Fruit fly (Drosophila melanogaster) Kc167 (cell line): ENCODE results near the gene CG33095.

Experiments used
- h ChIP-seq: fragments of >200 bp; optimal IDR thresholded peaks from 3 replicates; lab custom pipeline; 2018; ENCODE audit warnings: missing external identifiers
- insv ChIP-seq: fragments of >200 bp; optimal IDR thresholded peaks from 3 replicates; lab custom pipeline; 2018; ENCODE audit warnings: missing external identifiers

DNA sequence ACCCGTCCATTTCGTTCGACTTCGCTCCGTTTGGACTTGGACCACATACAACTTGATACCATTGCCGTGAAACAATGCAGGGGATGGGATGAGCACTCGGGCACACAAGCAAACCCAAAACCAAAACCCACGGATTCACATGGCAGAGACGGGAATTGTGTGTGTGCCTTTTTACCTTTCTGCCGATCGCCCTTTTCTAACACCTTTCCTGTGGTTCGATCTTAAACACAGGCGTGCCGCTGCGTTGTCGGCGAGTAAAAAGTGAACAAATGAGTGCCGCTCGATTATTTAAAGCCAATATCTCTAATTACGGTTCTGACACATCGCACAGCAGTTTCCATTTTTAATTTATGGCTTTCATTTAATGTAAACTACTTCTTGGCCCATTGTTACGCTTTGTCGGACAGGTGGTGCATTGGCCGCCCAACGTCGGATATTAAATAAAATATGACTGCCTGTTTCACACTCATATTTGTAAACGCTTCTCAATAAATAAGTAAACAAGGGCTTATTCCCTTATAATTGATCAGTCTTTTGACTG lies 20.1 kb upstream of the CG33095 start:
- TF ChIP-seq h (lab: Kevin White, UChicago) (no peak), insv (lab: Kevin White, UChicago) (no peak)
